Fruit fly (Drosophila melanogaster) whole organism, embryonic: Measurements from ENCODE around the gene CG45079.
A peak's percentile ranks its signal among the peaks of the same experiment; 100 is the strongest.

ENCODE experiments used
- Bteb2 ChIP-seq: fragments of 200-800 bp; sonication (Bioruptor generic); optimal IDR thresholded peaks from 2 replicates; lab custom pipeline; 2016; ENCODE audit warnings: missing biosample characterization, missing genetic modification characterization
- CG1024 ChIP-seq: fragments of 200-800 bp; sonication (Bioruptor generic); IDR thresholded peaks from 2 replicates; pipeline ENCODE4 v1.3.6; 2022; ENCODE audit warnings: missing biosample characterization, missing genetic modification characterization
- CG10366 ChIP-seq: fragments of 200-800 bp; sonication (Bioruptor generic); IDR thresholded peaks from 2 replicates; pipeline ENCODE4 v1.3.6; 2022; ENCODE audit warnings: missing biosample characterization, missing genetic modification characterization
- CG11085 ChIP-seq: fragments of 200-800 bp; sonication (Bioruptor generic); IDR thresholded peaks from 2 replicates; pipeline ENCODE4 v1.3.6; 2022; ENCODE audit warnings: missing biosample characterization, missing genetic modification characterization
- CG11456 ChIP-seq: fragments of 200-800 bp; sonication (Bioruptor generic); IDR thresholded peaks from 3 replicates; pipeline ENCODE4 v1.3.6; 2022; ENCODE audit warnings: missing biosample characterization, missing genetic modification characterization
- CG12659 ChIP-seq: fragments of 200-800 bp; sonication (Bioruptor generic); optimal IDR thresholded peaks from 3 replicates; lab custom pipeline; 2017; ENCODE audit warnings: mild to moderate bottlenecking, missing biosample characterization, missing genetic modification reagents, missing genetic modification characterization
- CG17802 ChIP-seq: fragments of 200-800 bp; sonication (Bioruptor generic); optimal IDR thresholded peaks from 2 replicates; lab custom pipeline; 2018; ENCODE audit warnings: missing biosample characterization, mild to moderate bottlenecking, missing genetic modification characterization, moderate library complexity
- CG2875 ChIP-seq: fragments of 200-800 bp; sonication (Bioruptor generic); optimal IDR thresholded peaks from 2 replicates; lab custom pipeline; 2017; ENCODE audit warnings: missing biosample characterization, mild to moderate bottlenecking, missing genetic modification characterization, missing genetic modification reagents
- CG3847 ChIP-seq: fragments of 200-800 bp; sonication (Bioruptor generic); IDR thresholded peaks from 2 replicates; pipeline ENCODE4 v1.3.6; 2022; ENCODE audit warnings: missing biosample characterization, missing genetic modification characterization
- CG4282 ChIP-seq: fragments of 200-800 bp; sonication (Bioruptor generic); optimal IDR thresholded peaks from 2 replicates; lab custom pipeline; 2016; ENCODE audit warnings: missing biosample characterization, missing genetic modification characterization
- CG4617 ChIP-seq: fragments of 200-800 bp; sonication (Bioruptor generic); optimal IDR thresholded peaks from 3 replicates; lab custom pipeline; 2016; ENCODE audit warnings: missing biosample characterization, missing genetic modification characterization, borderline replicate concordance
- CG4854 ChIP-seq: fragments of 200-800 bp; sonication (Bioruptor generic); optimal IDR thresholded peaks from 2 replicates; lab custom pipeline; 2016; ENCODE audit warnings: missing biosample characterization, missing genetic modification characterization, inconsistent platforms
- CG5245 ChIP-seq: fragments of 200-800 bp; sonication (Bioruptor generic); optimal IDR thresholded peaks from 3 replicates; lab custom pipeline; 2016; ENCODE audit warnings: missing biosample characterization, missing genetic modification characterization
- CG6813 ChIP-seq: fragments of 200-800 bp; sonication (Bioruptor generic); optimal IDR thresholded peaks from 2 replicates; lab custom pipeline; 2017; ENCODE audit warnings: missing biosample characterization, missing genetic modification characterization, mild to moderate bottlenecking, moderate library complexity, missing genetic modification reagents
- CG7271 ChIP-seq: fragments of 200-800 bp; sonication (Bioruptor generic); optimal IDR thresholded peaks from 2 replicates; lab custom pipeline; 2018; ENCODE audit warnings: missing biosample characterization, mild to moderate bottlenecking, missing genetic modification characterization, moderate library complexity
- CG7987 ChIP-seq: fragments of 200-800 bp; sonication (Bioruptor generic); optimal IDR thresholded peaks from 2 replicates; lab custom pipeline; 2018; ENCODE audit warnings: missing biosample characterization, mild to moderate bottlenecking, missing genetic modification characterization, moderate library complexity
- CG8765 ChIP-seq: fragments of 200-800 bp; sonication (Bioruptor generic); IDR thresholded peaks from 2 replicates; pipeline ENCODE4 v1.3.6; 2022; ENCODE audit warnings: missing biosample characterization, missing genetic modification characterization
- CG9437 ChIP-seq: fragments of 200-800 bp; sonication (Bioruptor generic); optimal IDR thresholded peaks from 2 replicates; lab custom pipeline; 2018; ENCODE audit warnings: missing biosample characterization, mild to moderate bottlenecking, missing genetic modification characterization
- Dek ChIP-seq: fragments of 200-800 bp; sonication (Bioruptor generic); optimal IDR thresholded peaks from 3 replicates; lab custom pipeline; 2019; ENCODE audit warnings: missing biosample characterization, mild to moderate bottlenecking, missing genetic modification characterization, moderate library complexity
- Dfd ChIP-seq, 2 experiments: fragments of >200 bp; optimal IDR thresholded peaks; 2 replicates each; lab custom pipeline; 2017; ENCODE audit warnings: missing biosample characterization in 2 of 2, missing genetic modification characterization in 2 of 2
- E2f2 ChIP-seq: fragments of 200-800 bp; sonication (Bioruptor generic); IDR thresholded peaks from 2 replicates; pipeline ENCODE4 v1.3.6; 2022; ENCODE audit warnings: missing biosample characterization, missing genetic modification characterization
- Fer1 ChIP-seq: fragments of 200-800 bp; sonication (Bioruptor generic); optimal IDR thresholded peaks from 2 replicates; lab custom pipeline; 2017; ENCODE audit warnings: missing biosample characterization, mild to moderate bottlenecking, missing genetic modification characterization
- Hand ChIP-seq: fragments of 200-800 bp; sonication (Bioruptor generic); optimal IDR thresholded peaks from 2 replicates; lab custom pipeline; 2017; ENCODE audit warnings: mild to moderate bottlenecking, missing biosample characterization, missing genetic modification reagents, missing genetic modification characterization
- HmgD ChIP-seq: fragments of 200-800 bp; sonication (Bioruptor generic); optimal IDR thresholded peaks from 3 replicates; lab custom pipeline; 2016; ENCODE audit warnings: missing biosample characterization, missing genetic modification characterization
- Opbp ChIP-seq: fragments of 200-800 bp; sonication (Bioruptor generic); IDR thresholded peaks from 3 replicates; pipeline ENCODE4 v1.3.6; 2022; ENCODE audit warnings: missing biosample characterization, missing genetic modification characterization; ENCODE audit not compliant: partially characterized antibody
- Ravus ChIP-seq: fragments of 200-800 bp; sonication (Bioruptor generic); IDR thresholded peaks from 2 replicates; pipeline ENCODE4 v1.3.6; 2022; ENCODE audit warnings: missing biosample characterization, missing genetic modification characterization
- Sin3A ChIP-seq: fragments of >200 bp; optimal IDR thresholded peaks from 2 replicates; lab custom pipeline; 2018
- Spps ChIP-seq: fragments of 200-800 bp; sonication (Bioruptor generic); optimal IDR thresholded peaks from 2 replicates; lab custom pipeline; 2018; ENCODE audit warnings: missing biosample characterization, mild to moderate bottlenecking, missing genetic modification characterization
- TFAM ChIP-seq: fragments of 200-800 bp; sonication (Bioruptor generic); optimal IDR thresholded peaks from 2 replicates; lab custom pipeline; 2017; ENCODE audit warnings: missing biosample characterization, missing genetic modification characterization, inconsistent platforms
- Trl ChIP-seq, 3 experiments: fragments of >200 bp in 2 of 3; fragments of 200-800 bp in 1 of 3; sonication (Bioruptor generic) in 1 of 3; optimal IDR thresholded peaks; 2 replicates in 1 of 3; 3 replicates in 2 of 3; lab custom pipeline; 2016 to 2017; ENCODE audit warnings: missing biosample characterization in 1 of 3, missing genetic modification characterization in 1 of 3
- YL-1 ChIP-seq: fragments of 200-800 bp; sonication (Bioruptor generic); optimal IDR thresholded peaks from 3 replicates; lab custom pipeline; 2017; ENCODE audit warnings: missing biosample characterization, mild to moderate bottlenecking, missing genetic modification characterization
- cas ChIP-seq: fragments of 200-800 bp; sonication (Bioruptor generic); IDR thresholded peaks from 2 replicates; pipeline ENCODE4 v1.3.6; 2022; ENCODE audit warnings: missing biosample characterization, missing genetic modification characterization
- caup ChIP-seq: fragments of 200-800 bp; sonication (Bioruptor generic); optimal IDR thresholded peaks from 3 replicates; lab custom pipeline; 2017; ENCODE audit warnings: missing biosample characterization, mild to moderate bottlenecking, missing genetic modification characterization, moderate library complexity; ENCODE audit not compliant: severe bottlenecking
- chinmo ChIP-seq: fragments of 200-800 bp; sonication (Bioruptor generic); IDR thresholded peaks from 4 replicates; pipeline ENCODE4 v1.3.6; 2022; ENCODE audit warnings: missing biosample characterization, missing genetic modification characterization; ENCODE audit not compliant: partially characterized antibody
- da ChIP-seq: fragments of 200-800 bp; sonication (Bioruptor generic); optimal IDR thresholded peaks from 2 replicates; lab custom pipeline; 2016; ENCODE audit warnings: missing biosample characterization, missing genetic modification characterization
- danr ChIP-seq: fragments of 200-800 bp; sonication (Bioruptor generic); IDR thresholded peaks from 2 replicates; pipeline ENCODE4 v1.3.6; 2022; ENCODE audit warnings: missing biosample characterization, missing genetic modification characterization
- disco-r ChIP-seq: fragments of 200-800 bp; sonication (Bioruptor generic); optimal IDR thresholded peaks from 2 replicates; lab custom pipeline; 2016; ENCODE audit warnings: missing biosample characterization, missing genetic modification characterization
- gcm ChIP-seq: fragments of 200-800 bp; sonication (Bioruptor generic); optimal IDR thresholded peaks from 2 replicates; lab custom pipeline; 2019; ENCODE audit warnings: missing biosample characterization, mild to moderate bottlenecking, missing genetic modification characterization, moderate library complexity
- gro ChIP-seq: fragments of 200-800 bp; sonication (Bioruptor generic); optimal IDR thresholded peaks from 2 replicates; lab custom pipeline; 2016; ENCODE audit warnings: missing biosample characterization, missing genetic modification characterization
- gsb ChIP-seq: fragments of 200-800 bp; sonication (Bioruptor generic); IDR thresholded peaks from 2 replicates; pipeline ENCODE4 v1.3.6; 2022; ENCODE audit warnings: missing biosample characterization, missing genetic modification characterization
- gt ChIP-seq: fragments of 200-800 bp; sonication (Bioruptor generic); IDR thresholded peaks from 2 replicates; pipeline ENCODE4 v1.3.6; 2022; ENCODE audit warnings: missing biosample characterization, missing genetic modification characterization
- nau ChIP-seq: fragments of 200-800 bp; sonication (Bioruptor generic); optimal IDR thresholded peaks from 3 replicates; lab custom pipeline; 2017; ENCODE audit warnings: missing biosample characterization, mild to moderate bottlenecking, missing genetic modification characterization, missing genetic modification reagents
- nerfin-2 ChIP-seq: fragments of 200-800 bp; sonication (Bioruptor generic); IDR thresholded peaks from 2 replicates; pipeline ENCODE4 v1.3.6; 2022; ENCODE audit warnings: missing biosample characterization, missing genetic modification characterization; ENCODE audit not compliant: partially characterized antibody
- p53 ChIP-seq: fragments of 200-800 bp; sonication (Bioruptor generic); optimal IDR thresholded peaks from 2 replicates; lab custom pipeline; 2016; ENCODE audit warnings: missing biosample characterization, missing genetic modification characterization
- pum ChIP-seq: fragments of 200-800 bp; sonication (Bioruptor generic); optimal IDR thresholded peaks from 2 replicates; lab custom pipeline; 2016; ENCODE audit warnings: missing biosample characterization, missing genetic modification characterization
- pzg ChIP-seq: fragments of 200-800 bp; sonication (Bioruptor generic); optimal IDR thresholded peaks from 3 replicates; lab custom pipeline; 2018; ENCODE audit warnings: missing biosample characterization, mild to moderate bottlenecking, missing genetic modification characterization, moderate library complexity
- salm ChIP-seq: fragments of 200-800 bp; sonication (Bioruptor generic); optimal IDR thresholded peaks from 2 replicates; lab custom pipeline; 2018; ENCODE audit warnings: missing biosample characterization, mild to moderate bottlenecking, missing genetic modification characterization
- scrt ChIP-seq: fragments of 200-800 bp; sonication (Bioruptor generic); optimal IDR thresholded peaks from 2 replicates; lab custom pipeline; 2018; ENCODE audit warnings: missing biosample characterization, mild to moderate bottlenecking, missing genetic modification characterization, moderate library complexity
- sr ChIP-seq: fragments of 200-800 bp; sonication (Bioruptor generic); IDR thresholded peaks from 3 replicates; pipeline ENCODE4 v1.3.6; 2022; ENCODE audit warnings: missing biosample characterization, missing genetic modification characterization
- toy ChIP-seq: fragments of 200-800 bp; sonication (Bioruptor generic); IDR thresholded peaks from 2 replicates; pipeline ENCODE4 v1.3.6; 2022; ENCODE audit warnings: missing biosample characterization, missing genetic modification characterization

CG45079 gene

DNA sequence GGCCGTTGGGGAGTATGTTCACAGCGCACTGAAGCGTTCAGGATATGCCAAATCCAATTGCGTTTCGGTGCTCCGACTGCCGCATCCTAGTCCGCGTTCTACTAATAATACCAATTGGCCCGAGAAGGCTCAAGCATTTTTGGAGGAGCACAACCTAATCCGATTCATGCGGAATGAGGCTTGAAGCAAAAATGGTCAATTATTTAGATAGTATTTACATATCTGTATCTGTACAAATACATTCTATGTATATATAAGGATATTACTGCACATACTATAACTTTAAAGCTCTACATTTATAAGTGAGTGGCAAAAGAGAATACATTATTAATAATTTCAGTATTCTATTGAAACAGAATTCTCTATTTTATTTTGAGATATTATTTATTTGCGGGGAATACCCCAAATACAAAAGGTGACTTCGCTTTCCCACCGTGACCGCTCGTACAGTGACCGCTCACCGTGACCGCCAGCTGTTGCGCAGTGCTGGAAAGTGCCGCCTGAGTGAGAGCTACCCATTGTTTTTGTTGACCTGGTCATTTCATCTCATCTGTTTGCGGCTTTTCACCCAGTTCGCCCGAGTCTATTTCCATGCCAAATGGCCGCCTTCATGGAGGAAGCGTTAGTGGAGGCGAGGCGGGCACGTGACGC is 27.2 kb downstream of the CG45079 start, which contains the start of gene CG5292 (continued):
- no peak for TF ChIP-seq CG7987 (GFP tag; lab: Kevin White, UChicago)
- TF ChIP-seq CG8765 (GFP tag; lab: Robert Waterston, UW): no peak
- peak; percentile 20 for TF ChIP-seq disco-r (GFP tag; lab: Kevin White, UChicago)
- no peak for TF ChIP-seq pum (GFP tag; lab: Kevin White, UChicago)
- peak; percentile 73 for TF ChIP-seq CG10366
- no peak for TF ChIP-seq gsb (GFP tag; lab: Robert Waterston, UW)
- peak; percentile 40; the same call in 1 of the 2 replicates for TF ChIP-seq cas (GFP tag; lab: Robert Waterston, UW)
- TF ChIP-seq p53 (GFP tag; lab: Kevin White, UChicago): no peak
- no peak for TF ChIP-seq chinmo (GFP tag; lab: Robert Waterston, UW)
- TF ChIP-seq CG9437 (GFP tag; lab: Kevin White, UChicago): peak; percentile 8
- TF ChIP-seq TFAM (GFP tag; lab: Kevin White, UChicago): no peak
- no peak for TF ChIP-seq salm (tag; lab: Kevin White, UChicago)
- peak; percentile 61 for TF ChIP-seq scrt (GFP tag; lab: Kevin White, UChicago)
- TF ChIP-seq gcm (GFP tag; lab: Kevin White, UChicago): no peak
- peak; percentile 73 for TF ChIP-seq Opbp
- peak; percentile 43; the same call in 1 of the 2 replicates for TF ChIP-seq CG11085 (GFP tag; lab: Robert Waterston, UW)
- TF ChIP-seq caup (GFP tag; lab: Kevin White, UChicago): peak; percentile 63
- TF ChIP-seq CG2875 (GFP tag; lab: Kevin White, UChicago): peak; percentile 45
- peak; percentile 57 for TF ChIP-seq Dek (tag; lab: Kevin White, UChicago)
- TF ChIP-seq CG12659 (GFP tag; lab: Kevin White, UChicago): peak; percentile 69
- TF ChIP-seq Fer1: no peak
- no peak for TF ChIP-seq toy
- no peak for TF ChIP-seq gro (GFP tag; lab: Kevin White, UChicago)
- no peak for TF ChIP-seq Spps
- peak; percentile 35 for TF ChIP-seq Sin3A (lab: Kevin White, UChicago)
- TF ChIP-seq nerfin-2 (GFP tag; lab: Robert Waterston, UW): no peak
- peak; percentile 67; the same call in 1 of the 3 replicates for TF ChIP-seq CG11456
- no peak for TF ChIP-seq da (GFP tag; lab: Kevin White, UChicago)
- no peak for TF ChIP-seq danr (GFP tag; lab: Robert Waterston, UW)
- no peak for TF ChIP-seq Dfd (GFP tag; optimal IDR thresholded peaks at IDR 0.05; lab: Kevin White, UChicago)
- no peak for TF ChIP-seq Ravus
- peak; percentile 65 for TF ChIP-seq pzg (GFP tag; lab: Kevin White, UChicago)
- TF ChIP-seq CG1024: peak; percentile 42; the same call in 1 of the 2 replicates
- TF ChIP-seq Trl (optimal IDR thresholded peaks at IDR 0.05; lab: Kevin White, UChicago): no peak
- TF ChIP-seq Trl (GFP tag; optimal IDR thresholded peaks at IDR 0.05; lab: Kevin White, UChicago): peak; percentile 17
- TF ChIP-seq CG4617 (GFP tag; lab: Kevin White, UChicago): peak; percentile 59
- no peak for TF ChIP-seq CG4854 (GFP tag; lab: Kevin White, UChicago)
- peak; percentile 82 for TF ChIP-seq CG3847 (GFP tag; lab: Robert Waterston, UW)
- no peak for TF ChIP-seq nau (GFP tag; lab: Kevin White, UChicago)
- no peak; the same call in 2 of the 3 replicates for TF ChIP-seq sr
- no peak for TF ChIP-seq HmgD (GFP tag; lab: Kevin White, UChicago)
- TF ChIP-seq E2f2 (GFP tag; lab: Robert Waterston, UW): peak; percentile 65
- TF ChIP-seq CG7271 (tag; lab: Kevin White, UChicago): no peak
- no peak for TF ChIP-seq gt (GFP tag; lab: Robert Waterston, UW)
- no peak for TF ChIP-seq Bteb2 (GFP tag; lab: Kevin White, UChicago)
- TF ChIP-seq YL-1 (GFP tag; lab: Kevin White, UChicago): peak; percentile 72
- no peak for TF ChIP-seq CG4282
- TF ChIP-seq CG6813 (GFP tag; lab: Kevin White, UChicago): no peak
- TF ChIP-seq CG5245: no peak
- no peak for TF ChIP-seq Hand
- TF ChIP-seq CG17802 (tag; lab: Kevin White, UChicago): no peak
